Fruit fly (Drosophila melanogaster) S2 (cell line): ENCODE data around the gene Ktl.

Experiments used
- CG8478 ChIP-seq: fragments of >200 bp; optimal IDR thresholded peaks from 2 replicates; lab custom pipeline; 2018
- CTCF ChIP-seq, 2 experiments: fragments of >200 bp; optimal IDR thresholded peaks; 2 replicates each; lab custom pipeline; 2018

DNA sequence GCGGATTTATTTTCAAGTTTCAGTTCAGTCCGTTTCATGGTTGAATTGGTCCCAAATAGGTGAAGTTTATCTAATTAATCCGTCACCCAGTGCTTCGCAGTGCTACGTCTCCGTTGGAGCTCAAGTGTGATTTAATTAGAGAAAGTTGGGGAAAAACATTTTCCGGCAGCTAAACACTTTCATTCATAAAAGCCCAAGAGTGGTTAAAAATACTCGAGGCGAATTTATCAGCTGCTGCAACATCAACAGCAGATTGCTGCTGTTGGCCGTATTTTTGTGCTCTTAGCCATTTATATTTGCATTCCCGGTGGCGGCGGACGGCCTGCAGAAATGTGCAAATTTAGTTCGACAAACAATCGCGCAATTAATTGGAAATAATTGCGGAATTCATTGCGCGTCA, 4.5 kb upstream of the Ktl start, which contains the start of gene Grik:
- TF ChIP-seq CTCF (optimal IDR thresholded peaks at IDR 0.05; lab: Kevin White, UChicago) (no peak), CG8478 (no peak)
